Worm (Caenorhabditis elegans) whole organism, L2 larva: Measurements from ENCODE around the gene K02E2.11.

Experiments used
- lin-13 ChIP-seq: fragments of 150-350 bp; optimal IDR thresholded peaks from 2 replicates; lab custom pipeline; 2014; ENCODE audit warnings: missing biosample characterization, missing genetic modification reagents, missing genetic modification characterization
- nhr-25 ChIP-seq: fragments of 150-350 bp; sonication (generic microtip); optimal IDR thresholded peaks from 3 replicates; lab custom pipeline; 2014; ENCODE audit warnings: missing biosample characterization, missing genetic modification characterization
- nhr-77 ChIP-seq: fragments of 150-350 bp; optimal IDR thresholded peaks from 2 replicates; lab custom pipeline; 2014; ENCODE audit warnings: missing biosample characterization, missing genetic modification characterization
- ztf-11 ChIP-seq: sonication (generic microtip); optimal IDR thresholded peaks from 2 replicates; lab custom pipeline; 2017; ENCODE audit warnings: missing biosample characterization, missing genetic modification characterization

DNA sequence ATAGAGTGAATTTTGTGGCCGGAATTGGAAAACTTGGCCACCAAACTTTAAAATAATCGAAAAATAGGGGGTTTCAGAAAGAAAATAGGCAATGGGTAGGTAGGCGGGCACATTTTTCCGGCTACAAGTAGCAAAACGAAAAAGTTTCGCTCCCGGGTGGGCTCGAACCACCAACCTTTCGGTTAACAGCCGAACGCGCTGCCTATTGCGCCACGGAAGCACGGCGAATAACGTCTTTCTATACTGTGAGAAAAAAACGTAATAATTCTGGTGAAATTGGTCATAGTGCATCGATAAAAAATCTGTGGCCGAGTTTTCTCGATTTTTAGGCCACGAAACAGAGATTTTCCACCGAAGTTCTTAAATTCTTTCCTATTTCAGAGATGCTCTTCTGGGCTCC is 32.7 kb upstream of the K02E2.11 start:
- TF ChIP-seq nhr-77 (no peak), nhr-25 (tag; lab: Kevin White, UChicago) (no peak), lin-13 (GFP tag; lab: Kevin White, UChicago) (no peak), ztf-11 (no peak)
